Fruit fly (Drosophila melanogaster) Kc167 (cell line): ENCODE results near the gene CG13053.

Source experiments
- Myc ChIP-seq: fragments of >200 bp; optimal IDR thresholded peaks from 2 replicates; lab custom pipeline; 2017; ENCODE audit warnings: missing external identifiers
- Sin3A ChIP-seq: fragments of >200 bp; optimal IDR thresholded peaks from 2 replicates; lab custom pipeline; 2018; ENCODE audit warnings: missing external identifiers
- h ChIP-seq: fragments of >200 bp; optimal IDR thresholded peaks from 3 replicates; lab custom pipeline; 2018; ENCODE audit warnings: missing external identifiers
- insv ChIP-seq: fragments of >200 bp; optimal IDR thresholded peaks from 3 replicates; lab custom pipeline; 2018; ENCODE audit warnings: missing external identifiers
- psq ChIP-seq: fragments of >200 bp; optimal IDR thresholded peaks from 2 replicates; lab custom pipeline; 2017; ENCODE audit warnings: missing external identifiers
- ttk ChIP-seq: sonication (Bioruptor generic); optimal IDR thresholded peaks from 2 replicates; lab custom pipeline; 2017; ENCODE audit warnings: missing external identifiers

- TF ChIP-seq Myc (lab: Kevin White, UChicago) (no peak), h (lab: Kevin White, UChicago) (no peak), Sin3A (lab: Kevin White, UChicago) (no peak), insv (lab: Kevin White, UChicago) (no peak), ttk (lab: Kevin White, UChicago) (no peak), psq (lab: Kevin White, UChicago) (no peak)
Measured at dm6 chr3L:16261505-16261904, 2.0 kb upstream of the CG13053 start, which contains the start of gene CG34247.
